Worm (Caenorhabditis elegans) whole organism, L4/young adult: ENCODE measurements around the gene ceh-14.

Source experiments
- dao-5 ChIP-seq: sonication (generic microtip); optimal IDR thresholded peaks from 2 replicates; lab custom pipeline; 2016; ENCODE audit warnings: missing genotype, missing genetic modification characterization, moderate library complexity, missing compliant biosample characterization
- him-1 ChIP-seq: sonication (generic microtip); optimal IDR thresholded peaks from 2 replicates; lab custom pipeline; 2016; ENCODE audit warnings: missing genotype, missing genetic modification reagents, missing genetic modification characterization, missing compliant biosample characterization

- TF ChIP-seq dao-5 (tag; lab: Kevin White, UChicago), result no peak
- no peak for TF ChIP-seq him-1 (tag; lab: Kevin White, UChicago)
Observed at ce11 chrX:7562625-7563024, 30.1 kb upstream of the ceh-14 start, which contains the start of gene sto-1.
